Fruit fly (Drosophila melanogaster): ENCODE results near the gene CG32815.
A peak's percentile ranks its signal among the peaks of the same experiment; 100 is the strongest.

Gene CG32815

DNA sequence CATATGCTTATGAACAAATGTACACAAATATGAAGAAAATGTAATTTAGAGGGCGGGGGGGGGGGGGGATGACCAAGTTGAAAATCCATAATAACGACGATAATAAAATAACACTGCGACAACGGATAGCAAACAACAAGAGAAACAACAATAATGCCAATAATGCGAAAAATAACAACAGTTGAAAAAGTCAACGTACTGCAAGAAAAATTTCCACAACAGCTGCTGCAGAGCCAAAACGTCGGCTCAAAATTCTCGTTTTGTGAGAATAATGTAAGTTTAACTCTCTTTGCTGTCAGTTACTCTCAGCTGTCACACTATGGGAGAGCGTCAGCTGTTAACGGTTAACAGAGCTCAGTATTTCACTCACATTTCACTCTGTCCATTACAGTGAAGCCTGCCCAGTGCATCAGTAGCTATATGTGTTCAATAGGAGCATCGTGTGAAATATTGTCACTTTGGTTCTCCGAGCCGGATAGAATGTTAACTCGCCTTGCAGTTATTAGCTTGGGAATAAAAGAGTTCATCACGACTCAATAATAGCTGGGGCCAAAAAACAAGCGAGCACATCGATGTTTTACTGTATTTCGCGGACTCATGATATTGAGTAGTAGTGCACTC, 31.4 kb upstream of the CG32815 start (continued):
- TF ChIP-seq cas (GFP tag; IDR thresholded peaks at IDR 0.05), result no peak
- TF ChIP-seq Dfd (GFP tag; optimal IDR thresholded peaks at IDR 0.05), result no peak
- peak; percentile 14 for TF ChIP-seq CG6654 (GFP tag; optimal IDR thresholded peaks at IDR 0.05)
- TF ChIP-seq D (optimal IDR thresholded peaks at IDR 0.05), result no peak
- peak; percentile 51 for TF ChIP-seq D (GFP tag; optimal IDR thresholded peaks at IDR 0.05)
- no peak for TF ChIP-seq TFAM (GFP tag; optimal IDR thresholded peaks at IDR 0.05)
- peak; percentile 52 for TF ChIP-seq trem (tag; optimal IDR thresholded peaks at IDR 0.05)
- TF ChIP-seq CG11398 (GFP tag; optimal IDR thresholded peaks at IDR 0.05), result peak; percentile 79
- peak; percentile 69 for TF ChIP-seq pb (GFP tag; optimal IDR thresholded peaks at IDR 0.05)
- peak; percentile 9 for TF ChIP-seq disco-r (GFP tag; optimal IDR thresholded peaks at IDR 0.05)
- TF ChIP-seq CG11560 (tag; IDR thresholded peaks at IDR 0.05), result 0 out of 3 replicates have a peak, but pooled peaks have one; percentile 26
- TF ChIP-seq chinmo (GFP tag; IDR thresholded peaks at IDR 0.05; ENCODE audit: partially characterized antibody), result 0 out of 4 replicates have a peak, but pooled peaks have one; percentile 52
- peak; percentile 56 for TF ChIP-seq tx (GFP tag; optimal IDR thresholded peaks at IDR 0.05)
- peak; percentile 82 for TF ChIP-seq CG9817 (tag; optimal IDR thresholded peaks at IDR 0.05)
- TF ChIP-seq Lpt (GFP tag; optimal IDR thresholded peaks at IDR 0.05), result no peak
- TF ChIP-seq ewg (GFP tag; optimal IDR thresholded peaks at IDR 0.05), result peak; percentile 70
- peak; percentile 98 for TF ChIP-seq Ets65A (GFP tag)
- peak; percentile 79 for TF ChIP-seq CG9609 (GFP tag; optimal IDR thresholded peaks at IDR 0.05)
- TF ChIP-seq CG14860 (GFP tag; IDR thresholded peaks at IDR 0.05; ENCODE audit: partially characterized antibody), result no peak
- TF ChIP-seq chm (GFP tag; IDR thresholded peaks at IDR 0.05), result peak; percentile 41; the same call in 1 of the 2 replicates
- TF ChIP-seq CG5180 (GFP tag; optimal IDR thresholded peaks at IDR 0.05), result peak; percentile 74
- TF ChIP-seq CG7271 (tag; optimal IDR thresholded peaks at IDR 0.05), result no peak
- peak; percentile 54; the same call in 1 of the 2 replicates for TF ChIP-seq CG4730 (GFP tag; IDR thresholded peaks at IDR 0.05)
- peak; percentile 43 for TF ChIP-seq Deaf1 (tag; optimal IDR thresholded peaks at IDR 0.05)
- peak; percentile 39; the same call in 1 of the 2 replicates for TF ChIP-seq CG43689 (GFP tag; IDR thresholded peaks at IDR 0.05)
- no peak for TF ChIP-seq Tbp (GFP tag; optimal IDR thresholded peaks at IDR 0.05)
- peak; percentile 66 for TF ChIP-seq Dbx (GFP tag; IDR thresholded peaks at IDR 0.05)
- TF ChIP-seq CG2875 (GFP tag; optimal IDR thresholded peaks at IDR 0.05), result peak; percentile 53
- peak; percentile 91 for TF ChIP-seq Antp (GFP tag; optimal IDR thresholded peaks at IDR 0.05)
- TF ChIP-seq al (GFP tag; IDR thresholded peaks at IDR 0.05), result peak; percentile 52; the same call in 1 of the 2 replicates
- TF ChIP-seq Gsc (GFP tag; IDR thresholded peaks at IDR 0.05), result peak; percentile 52
- peak; percentile 80 for TF ChIP-seq ken (GFP tag; IDR thresholded peaks at IDR 0.05)
- TF ChIP-seq fd3F (GFP tag; optimal IDR thresholded peaks at IDR 0.05), result peak; percentile 72
- TF ChIP-seq gce (GFP tag; IDR thresholded peaks at IDR 0.05), result 0 out of 3 replicates have a peak, but pooled peaks have one; percentile 31
- no peak for TF ChIP-seq knrl (GFP tag; IDR thresholded peaks at IDR 0.05; ENCODE audit: partially characterized antibody)
- peak; percentile 44; the same call in 1 of the 2 replicates for TF ChIP-seq gsb (GFP tag; IDR thresholded peaks at IDR 0.05)
- peak; percentile 66 for TF ChIP-seq CG1024 (GFP tag; IDR thresholded peaks at IDR 0.05)
- peak; percentile 37 for TF ChIP-seq gcm2 (GFP tag; optimal IDR thresholded peaks at IDR 0.05)
- peak; percentile 56 for TF ChIP-seq E2f2 (GFP tag; IDR thresholded peaks at IDR 0.05)
- TF ChIP-seq sima (GFP tag; optimal IDR thresholded peaks at IDR 0.05), result no peak
- no peak for TF ChIP-seq unc-4 (GFP tag; IDR thresholded peaks at IDR 0.05; ENCODE audit: partially characterized antibody)
- peak; percentile 58 for TF ChIP-seq CG12744 (GFP tag; optimal IDR thresholded peaks at IDR 0.05)
- TF ChIP-seq CG2678 (tag; optimal IDR thresholded peaks at IDR 0.05), result peak; percentile 86
- TF ChIP-seq Atf-2 (GFP tag; optimal IDR thresholded peaks at IDR 0.05), result peak; percentile 64
- peak; percentile 61; the same call in 1 of the 2 replicates for TF ChIP-seq rib (GFP tag; IDR thresholded peaks at IDR 0.05)
- peak; percentile 55 for TF ChIP-seq scrt (GFP tag; optimal IDR thresholded peaks at IDR 0.05)
- peak; percentile 68 for TF ChIP-seq oc (tag; optimal IDR thresholded peaks at IDR 0.05)
- peak; percentile 60 for TF ChIP-seq Atf3 (GFP tag; optimal IDR thresholded peaks at IDR 0.05)
- TF ChIP-seq CG7963 (GFP tag; IDR thresholded peaks at IDR 0.05; ENCODE audit: partially characterized antibody), result no peak
- TF ChIP-seq CG3065 (GFP tag; optimal IDR thresholded peaks at IDR 0.05), result peak; percentile 22
